Fruit fly (Drosophila melanogaster): ENCODE measurements around the gene Ns3.

Gene Ns3

DNA sequence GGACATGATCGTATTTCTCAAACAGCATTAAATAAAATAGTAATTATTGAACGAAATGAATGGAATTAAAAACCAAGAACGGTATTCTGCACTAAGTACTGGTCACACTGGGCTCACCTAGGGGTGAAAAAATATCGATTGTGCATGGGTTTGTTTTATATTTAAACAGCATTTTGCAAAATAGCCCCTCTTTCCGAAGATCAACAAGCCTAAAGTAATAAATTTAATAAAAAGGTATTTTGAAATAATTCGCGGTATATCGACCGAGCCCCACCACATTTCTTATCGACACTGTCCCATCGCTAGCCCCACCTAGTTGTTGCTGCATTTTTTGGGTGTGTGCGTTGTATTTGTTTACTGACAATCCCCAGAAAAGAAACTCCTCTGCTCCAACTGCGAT is 6.5 kb upstream of the Ns3 start, which contains the start of gene pck (continued):
- TF ChIP-seq CG17359 (tag; optimal IDR thresholded peaks at IDR 0.05) (peak; percentile 52), sug (tag; optimal IDR thresholded peaks at IDR 0.05) (peak; percentile 40), eve (GFP tag; optimal IDR thresholded peaks at IDR 0.05) (no peak), CG4617 (GFP tag; optimal IDR thresholded peaks at IDR 0.05; ENCODE audit: borderline replicate concordance) (peak; percentile 81), CG7372 (GFP tag; IDR thresholded peaks at IDR 0.05) (0 out of 2 replicates have a peak, but pooled peaks have one; percentile 43), mam (GFP tag; optimal IDR thresholded peaks at IDR 0.05) (peak; percentile 68)

- TF ChIP-seq dan (GFP tag; IDR thresholded peaks at IDR 0.05): no peak
- no peak for TF ChIP-seq Ada2b (GFP tag; IDR thresholded peaks at IDR 0.05)
- TF ChIP-seq Atf3 (GFP tag; optimal IDR thresholded peaks at IDR 0.05): no peak
- no peak for TF ChIP-seq tll (GFP tag; optimal IDR thresholded peaks at IDR 0.05)
- no peak for TF ChIP-seq Fer3 (tag; optimal IDR thresholded peaks at IDR 0.05)
- no peak for TF ChIP-seq CG16813 (GFP tag; IDR thresholded peaks at IDR 0.05; ENCODE audit: partially characterized antibody)
- no peak for TF ChIP-seq cad (GFP tag; optimal IDR thresholded peaks at IDR 0.05)
- TF ChIP-seq Mrtf (GFP tag; IDR thresholded peaks at IDR 0.05): no peak
- TF ChIP-seq CG9215 (GFP tag; IDR thresholded peaks at IDR 0.05): no peak
- no peak for TF ChIP-seq Nf-YC (tag; optimal IDR thresholded peaks at IDR 0.05)
- TF ChIP-seq CG6854 (GFP tag; optimal IDR thresholded peaks at IDR 0.05): no peak
- no peak for TF ChIP-seq Med (GFP tag)
- TF ChIP-seq Stat92E (GFP tag; optimal IDR thresholded peaks at IDR 0.05): no peak
- no peak for TF ChIP-seq rib (GFP tag; IDR thresholded peaks at IDR 0.05)
- TF ChIP-seq fd102C (GFP tag; optimal IDR thresholded peaks at IDR 0.05): no peak
- no peak for TF ChIP-seq Antp (GFP tag; optimal IDR thresholded peaks at IDR 0.05)
- no peak for TF ChIP-seq da (GFP tag; optimal IDR thresholded peaks at IDR 0.05)
- no peak for TF ChIP-seq Six4 (GFP tag; optimal IDR thresholded peaks at IDR 0.05)
- TF ChIP-seq scrt (GFP tag; optimal IDR thresholded peaks at IDR 0.05): no peak
Measured at dm6 chrX:1469717-1470116, 5.7 kb upstream of the Ns3 start, which contains the start of gene CG32808. TSS of gene CG32808 (minus strand) at chrX:1469817.

DNA sequence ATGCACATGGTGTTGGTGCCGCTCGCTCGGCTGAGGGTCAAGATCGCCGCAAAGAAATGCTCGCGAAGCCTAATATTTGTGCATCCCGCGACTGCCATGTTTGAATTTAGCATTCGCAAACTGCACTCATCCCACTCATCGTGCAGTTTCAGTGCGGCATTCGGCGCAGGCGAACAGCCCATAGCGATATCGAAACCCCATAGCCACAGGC is 3.3 kb upstream of the Ns3 start, which contains the start of gene CG14778:
Gene CG14778 (plus strand): TSS at position 112 of the 211 bp plus-strand sequence.
- TF ChIP-seq Ssrp (tag; optimal IDR thresholded peaks at IDR 0.05) (no peak), CG13287 (GFP tag; IDR thresholded peaks at IDR 0.05; ENCODE audit: partially characterized antibody) (no peak)

- TF ChIP-seq CG7745 (tag; optimal IDR thresholded peaks at IDR 0.05) (no peak), Max (GFP tag; optimal IDR thresholded peaks at IDR 0.05) (no peak), B-H2 (GFP tag; optimal IDR thresholded peaks at IDR 0.05) (no peak), Drgx (GFP tag; IDR thresholded peaks at IDR 0.05) (peak; percentile 41; the same call in 1 of the 2 replicates), esg (GFP tag; conservative IDR thresholded peaks at IDR 0.05) (no peak), Lpt (GFP tag; optimal IDR thresholded peaks at IDR 0.05) (no peak), vnd (GFP tag; IDR thresholded peaks at IDR 0.05; ENCODE audit: partially characterized antibody) (no peak), rib (GFP tag; IDR thresholded peaks at IDR 0.05) (no peak), CG4360 (GFP tag; IDR thresholded peaks at IDR 0.05) (no peak), CG13894 (tag; optimal IDR thresholded peaks at IDR 0.05) (peak; percentile 61), CG30431 (GFP tag; optimal IDR thresholded peaks at IDR 0.05) (no peak), PHDP (tag; optimal IDR thresholded peaks at IDR 0.05) (no peak), btn (GFP tag; optimal IDR thresholded peaks at IDR 0.05) (no peak), dan (GFP tag; IDR thresholded peaks at IDR 0.05) (no peak), Mad (GFP tag; optimal IDR thresholded peaks at IDR 0.05) (no peak), YL-1 (GFP tag; optimal IDR thresholded peaks at IDR 0.05) (no peak), Rx (GFP tag; IDR thresholded peaks at IDR 0.05) (no peak), maf-S (GFP tag; optimal IDR thresholded peaks at IDR 0.05) (no peak), CG10543 (GFP tag; optimal IDR thresholded peaks at IDR 0.05) (peak; percentile 68), CG32532 (GFP tag; IDR thresholded peaks at IDR 0.05) (peak; percentile 34; the same call in 1 of the 2 replicates), fd96Cb (tag; optimal IDR thresholded peaks at IDR 0.05) (no peak)
Measured at dm6 chrX:1466505-1467381, 2.7 kb upstream of the Ns3 start.

Data from whole organism, embryonic.